Worm (Caenorhabditis elegans) whole organism, L2 larva: ENCODE data around the gene Y102A11A.2.

Source experiments
- ZK546.5 ChIP-seq: sonication (generic microtip); optimal IDR thresholded peaks from 2 replicates; lab custom pipeline; 2017; ENCODE audit warnings: missing biosample characterization, missing genetic modification characterization
- aly-2 ChIP-seq: fragments of 150-350 bp; optimal IDR thresholded peaks from 2 replicates; lab custom pipeline; 2014; ENCODE audit warnings: missing biosample characterization, missing genetic modification characterization
- ama-1 ChIP-seq: fragments of 150-350 bp; optimal IDR thresholded peaks from 2 replicates; lab custom pipeline; 2018; ENCODE audit warnings: inconsistent platforms
- egl-27 ChIP-seq: sonication (generic microtip); optimal IDR thresholded peaks from 3 replicates; lab custom pipeline; 2017; ENCODE audit warnings: missing biosample characterization, missing genetic modification reagents, missing genetic modification characterization
- lin-11 ChIP-seq: fragments of 150-350 bp; sonication (generic microtip); optimal IDR thresholded peaks from 2 replicates; lab custom pipeline; 2014; ENCODE audit warnings: missing biosample characterization, missing genetic modification characterization, inconsistent platforms, mixed read lengths
- lin-39 ChIP-seq: fragments of 150-350 bp; optimal IDR thresholded peaks from 2 replicates; lab custom pipeline; 2014; ENCODE audit warnings: missing biosample characterization, missing genetic modification reagents, missing genetic modification characterization
- mab-5 ChIP-seq: fragments of 150-350 bp; optimal IDR thresholded peaks from 2 replicates; lab custom pipeline; 2014; ENCODE audit warnings: missing biosample characterization, missing genetic modification characterization
- mdl-1 ChIP-seq, 2 experiments: fragments of 150-350 bp in 1 of 2; sonication (generic microtip) in 1 of 2; optimal IDR thresholded peaks; 2 replicates each; lab custom pipeline; 2017; ENCODE audit warnings: missing biosample characterization in 2 of 2, missing genetic modification characterization in 2 of 2
- nhr-25 ChIP-seq: fragments of 150-350 bp; sonication (generic microtip); optimal IDR thresholded peaks from 3 replicates; lab custom pipeline; 2014; ENCODE audit warnings: missing biosample characterization, missing genetic modification characterization
- nhr-77 ChIP-seq: fragments of 150-350 bp; optimal IDR thresholded peaks from 2 replicates; lab custom pipeline; 2014; ENCODE audit warnings: missing biosample characterization, missing genetic modification characterization
- unc-62 ChIP-seq: fragments of 150-350 bp; optimal IDR thresholded peaks from 2 replicates; lab custom pipeline; 2014; ENCODE audit warnings: missing biosample characterization, missing genetic modification reagents, missing genetic modification characterization
- ztf-1 ChIP-seq: fragments of 200-800 bp; sonication (Bioruptor generic); conservative IDR thresholded peaks from 2 replicates; pipeline ENCODE4 v1.3.6; 2022; ENCODE audit warnings: missing genetic modification characterization, missing compliant biosample characterization
- ztf-11 ChIP-seq: sonication (generic microtip); optimal IDR thresholded peaks from 2 replicates; lab custom pipeline; 2017; ENCODE audit warnings: missing biosample characterization, missing genetic modification characterization

DNA sequence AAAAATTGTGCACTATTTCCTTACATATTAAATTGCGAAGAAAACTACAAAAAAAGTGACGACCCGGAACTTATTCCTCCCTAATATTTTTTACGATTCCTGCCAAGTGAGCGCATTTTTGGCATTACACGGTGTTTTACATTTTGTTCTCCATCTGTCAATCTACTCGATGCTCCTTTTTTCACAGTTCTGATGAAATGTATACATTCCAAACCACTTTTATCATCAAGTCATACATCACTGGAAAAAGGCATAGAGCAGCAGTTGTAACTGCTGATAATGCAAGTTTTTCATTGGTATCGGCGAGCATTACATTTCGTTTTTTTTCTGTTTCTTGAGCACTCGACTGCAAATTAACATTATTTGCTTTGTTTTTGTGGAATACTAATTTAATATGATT lies 8.2 kb upstream of the Y102A11A.2 start:
- TF ChIP-seq ZK546.5 (no peak), lin-39 (tag; lab: Kevin White, UChicago) (no peak), nhr-25 (tag; lab: Kevin White, UChicago) (no peak), nhr-77 (no peak), lin-11 (tag; lab: Kevin White, UChicago) (no peak), ama-1 (no peak), aly-2 (tag; lab: Kevin White, UChicago) (no peak), mdl-1 (tag; optimal IDR thresholded peaks at IDR 0.05; lab: Kevin White, UChicago) (no peak), ztf-11 (tag; lab: Kevin White, UChicago) (no peak), ztf-1 (GFP tag; lab: Robert Waterston, UW) (no peak), egl-27 (no peak), mab-5 (tag; lab: Kevin White, UChicago) (no peak), unc-62 (GFP tag; lab: Kevin White, UChicago) (no peak)
